Fruit fly (Drosophila melanogaster) whole organism, embryonic: ENCODE measurements around the gene Hacd1.
A peak's percentile ranks its signal among the peaks of the same experiment; 100 is the strongest.

Experiments used
- CG10209 ChIP-seq: fragments of 200-800 bp; sonication (Bioruptor generic); optimal IDR thresholded peaks from 3 replicates; lab custom pipeline; 2017; ENCODE audit warnings: missing biosample characterization, mild to moderate bottlenecking, missing genetic modification characterization, missing genetic modification reagents
- CG10321 ChIP-seq: fragments of 200-800 bp; sonication (Bioruptor generic); IDR thresholded peaks from 2 replicates; pipeline ENCODE4 v1.3.6; 2022; ENCODE audit warnings: missing biosample characterization, missing genetic modification characterization
- CG10654 ChIP-seq: fragments of 200-800 bp; sonication (Bioruptor generic); optimal IDR thresholded peaks from 2 replicates; lab custom pipeline; 2016; ENCODE audit warnings: missing biosample characterization, missing genetic modification characterization
- CG11093 ChIP-seq: fragments of 200-800 bp; sonication (Bioruptor generic); IDR thresholded peaks from 3 replicates; pipeline ENCODE4 v1.3.6; 2022; ENCODE audit warnings: missing biosample characterization, missing genetic modification characterization
- CG12299 ChIP-seq: fragments of 200-800 bp; sonication (Bioruptor generic); optimal IDR thresholded peaks from 2 replicates; lab custom pipeline; 2018; ENCODE audit warnings: missing biosample characterization, mild to moderate bottlenecking, missing genetic modification characterization
- CG12391 ChIP-seq: fragments of 200-800 bp; sonication (Bioruptor generic); optimal IDR thresholded peaks from 3 replicates; lab custom pipeline; 2018; ENCODE audit warnings: missing biosample characterization, mild to moderate bottlenecking, missing genetic modification characterization, moderate library complexity
- CG13894 ChIP-seq: fragments of 200-800 bp; sonication (Bioruptor generic); optimal IDR thresholded peaks from 3 replicates; lab custom pipeline; 2018; ENCODE audit warnings: missing biosample characterization, mild to moderate bottlenecking, missing genetic modification characterization, moderate library complexity
- CG15479 ChIP-seq: fragments of 200-800 bp; sonication (Bioruptor generic); optimal IDR thresholded peaks from 3 replicates; lab custom pipeline; 2019; ENCODE audit warnings: missing biosample characterization, mild to moderate bottlenecking, missing genetic modification characterization, moderate library complexity
- CG34376 ChIP-seq: fragments of 200-800 bp; sonication (Bioruptor generic); optimal IDR thresholded peaks from 2 replicates; lab custom pipeline; 2018; ENCODE audit warnings: missing biosample characterization, mild to moderate bottlenecking, missing genetic modification characterization
- CG4617 ChIP-seq: fragments of 200-800 bp; sonication (Bioruptor generic); optimal IDR thresholded peaks from 3 replicates; lab custom pipeline; 2016; ENCODE audit warnings: missing biosample characterization, missing genetic modification characterization, borderline replicate concordance
- CG6654 ChIP-seq: fragments of 200-800 bp; sonication (Bioruptor generic); optimal IDR thresholded peaks from 2 replicates; lab custom pipeline; 2017; ENCODE audit warnings: missing biosample characterization, mild to moderate bottlenecking, missing genetic modification characterization
- CG8290 ChIP-seq, 3 experiments: fragments of 200-800 bp; sonication (Bioruptor generic); optimal IDR thresholded peaks; 2 replicates each; lab custom pipeline; 2016 to 2019; ENCODE audit warnings: missing biosample characterization in 3 of 3, missing genetic modification characterization in 3 of 3, mild to moderate bottlenecking in 2 of 3, moderate library complexity in 1 of 3
- CG8388 ChIP-seq: fragments of 200-800 bp; sonication (Bioruptor generic); optimal IDR thresholded peaks from 2 replicates; lab custom pipeline; 2019; ENCODE audit warnings: missing biosample characterization, mild to moderate bottlenecking, missing genetic modification characterization, moderate library complexity
- HLH54F ChIP-seq: fragments of 200-800 bp; sonication (Bioruptor generic); optimal IDR thresholded peaks from 3 replicates; lab custom pipeline; 2016; ENCODE audit warnings: missing biosample characterization, missing genetic modification characterization
- HmgD ChIP-seq: fragments of 200-800 bp; sonication (Bioruptor generic); optimal IDR thresholded peaks from 3 replicates; lab custom pipeline; 2016; ENCODE audit warnings: missing biosample characterization, missing genetic modification characterization
- Hr3 ChIP-seq: fragments of 200-800 bp; sonication (Bioruptor generic); optimal IDR thresholded peaks from 3 replicates; lab custom pipeline; 2016; ENCODE audit warnings: missing biosample characterization, missing genetic modification characterization
- Hr39 ChIP-seq: fragments of >200 bp; optimal IDR thresholded peaks from 2 replicates; lab custom pipeline; 2017
- Hr78 ChIP-seq, 2 experiments: fragments of 200-800 bp in 1 of 2; fragments of >200 bp in 1 of 2; sonication (Bioruptor generic) in 1 of 2; optimal IDR thresholded peaks; 2 replicates each; lab custom pipeline; 2017 to 2019; ENCODE audit warnings: missing biosample characterization in 2 of 2, missing genetic modification characterization in 2 of 2, mild to moderate bottlenecking in 1 of 2, moderate library complexity in 1 of 2
- Med ChIP-seq: fragments of 200-800 bp; sonication (Bioruptor generic); peaks from one replicate; lab custom pipeline; 2016; ENCODE audit warnings: missing biosample characterization, missing genetic modification characterization, mild to moderate bottlenecking, inconsistent platforms, moderate library complexity
- Neu2 ChIP-seq: fragments of 200-800 bp; sonication (Bioruptor generic); optimal IDR thresholded peaks from 3 replicates; lab custom pipeline; 2016; ENCODE audit warnings: missing biosample characterization, missing genetic modification characterization, borderline replicate concordance
- Poxn ChIP-seq: fragments of 200-800 bp; sonication (Bioruptor generic); IDR thresholded peaks from 2 replicates; pipeline ENCODE4 v1.3.6; 2022; ENCODE audit warnings: missing biosample characterization, missing genetic modification characterization
- Rfx ChIP-seq: fragments of 200-800 bp; sonication (Bioruptor generic); IDR thresholded peaks from 2 replicates; pipeline ENCODE4 v1.3.6; 2022; ENCODE audit warnings: missing biosample characterization, missing genetic modification characterization
- Six4 ChIP-seq: fragments of 200-800 bp; sonication (Bioruptor generic); optimal IDR thresholded peaks from 2 replicates; lab custom pipeline; 2016; ENCODE audit warnings: missing biosample characterization, missing genetic modification characterization
- Sox102F ChIP-seq: fragments of 200-800 bp; sonication (Bioruptor generic); optimal IDR thresholded peaks from 2 replicates; lab custom pipeline; 2018; ENCODE audit warnings: missing biosample characterization, mild to moderate bottlenecking, missing genetic modification characterization, moderate library complexity
- Ssrp ChIP-seq: fragments of 200-800 bp; sonication (Bioruptor generic); optimal IDR thresholded peaks from 2 replicates; lab custom pipeline; 2018; ENCODE audit warnings: missing biosample characterization, mild to moderate bottlenecking, missing genetic modification characterization, moderate library complexity
- aop ChIP-seq: fragments of 200-800 bp; sonication (Bioruptor generic); IDR thresholded peaks from 2 replicates; pipeline ENCODE4 v1.3.6; 2022; ENCODE audit warnings: missing biosample characterization, missing genetic modification characterization
- br ChIP-seq: fragments of >200 bp; optimal IDR thresholded peaks from 2 replicates; lab custom pipeline; 2017
- bsh ChIP-seq, 2 experiments: fragments of 200-800 bp; sonication (Bioruptor generic); optimal IDR thresholded peaks; 2 replicates each; lab custom pipeline; 2017 to 2018; ENCODE audit warnings: mild to moderate bottlenecking in 2 of 2, missing biosample characterization in 2 of 2, missing genetic modification characterization in 2 of 2, moderate library complexity in 1 of 2
- chif ChIP-seq, 2 experiments: fragments of 200-800 bp; sonication (Bioruptor generic); optimal IDR thresholded peaks; 3 replicates each; lab custom pipeline; 2016; ENCODE audit warnings: missing biosample characterization in 2 of 2, missing genetic modification characterization in 2 of 2
- chinmo ChIP-seq: fragments of 200-800 bp; sonication (Bioruptor generic); IDR thresholded peaks from 4 replicates; pipeline ENCODE4 v1.3.6; 2022; ENCODE audit warnings: missing biosample characterization, missing genetic modification characterization; ENCODE audit not compliant: partially characterized antibody
- cwo ChIP-seq: fragments of 200-800 bp; sonication (Bioruptor generic); optimal IDR thresholded peaks from 3 replicates; lab custom pipeline; 2017; ENCODE audit warnings: missing biosample characterization, missing genetic modification characterization, mild to moderate bottlenecking, moderate library complexity, missing genetic modification reagents
- da ChIP-seq: fragments of 200-800 bp; sonication (Bioruptor generic); optimal IDR thresholded peaks from 2 replicates; lab custom pipeline; 2016; ENCODE audit warnings: missing biosample characterization, missing genetic modification characterization
- esg ChIP-seq: fragments of 200-800 bp; sonication (Bioruptor generic); conservative IDR thresholded peaks from 2 replicates; pipeline ENCODE4 v1.3.6; 2022; ENCODE audit warnings: missing biosample characterization, missing genetic modification characterization
- exex ChIP-seq: fragments of 200-800 bp; sonication (Bioruptor generic); optimal IDR thresholded peaks from 4 replicates; lab custom pipeline; 2018; ENCODE audit warnings: missing biosample characterization, mild to moderate bottlenecking, missing genetic modification characterization, moderate library complexity
- fd3F ChIP-seq: fragments of 200-800 bp; sonication (Bioruptor generic); optimal IDR thresholded peaks from 2 replicates; lab custom pipeline; 2018; ENCODE audit warnings: missing biosample characterization, mild to moderate bottlenecking, missing genetic modification characterization, moderate library complexity
- fd96Cb ChIP-seq: fragments of 200-800 bp; sonication (Bioruptor generic); optimal IDR thresholded peaks from 2 replicates; lab custom pipeline; 2018; ENCODE audit warnings: missing biosample characterization, mild to moderate bottlenecking, missing genetic modification characterization, moderate library complexity
- gsb-n ChIP-seq: fragments of 200-800 bp; sonication (Bioruptor generic); optimal IDR thresholded peaks from 3 replicates; lab custom pipeline; 2018; ENCODE audit warnings: missing biosample characterization, mild to moderate bottlenecking, missing genetic modification characterization
- ken ChIP-seq: fragments of 200-800 bp; sonication (Bioruptor generic); IDR thresholded peaks from 3 replicates; pipeline ENCODE4 v1.3.6; 2022; ENCODE audit warnings: missing biosample characterization, missing genetic modification characterization
- mirr ChIP-seq: fragments of 200-800 bp; sonication (Bioruptor generic); optimal IDR thresholded peaks from 3 replicates; lab custom pipeline; 2018; ENCODE audit warnings: missing biosample characterization, mild to moderate bottlenecking, missing genetic modification characterization
- pho ChIP-seq: fragments of 200-800 bp; sonication (Bioruptor generic); optimal IDR thresholded peaks from 2 replicates; lab custom pipeline; 2016; ENCODE audit warnings: missing biosample characterization, missing genetic modification characterization
- ro ChIP-seq: fragments of 200-800 bp; sonication (Bioruptor generic); IDR thresholded peaks from 2 replicates; pipeline ENCODE4 v1.3.6; 2022; ENCODE audit warnings: missing biosample characterization, missing genetic modification characterization
- sens ChIP-seq: fragments of 200-800 bp; sonication (Bioruptor generic); peaks from one replicate; lab custom pipeline; 2016; ENCODE audit warnings: missing biosample characterization, missing genetic modification characterization
- sqz ChIP-seq: fragments of 200-800 bp; sonication (Bioruptor generic); optimal IDR thresholded peaks from 3 replicates; lab custom pipeline; 2018; ENCODE audit warnings: missing biosample characterization, mild to moderate bottlenecking, missing genetic modification characterization
- stc ChIP-seq: fragments of 200-800 bp; sonication (Bioruptor generic); IDR thresholded peaks from 2 replicates; pipeline ENCODE4 v1.3.6; 2022; ENCODE audit warnings: missing biosample characterization, missing genetic modification characterization
- sug ChIP-seq: fragments of 200-800 bp; optimal IDR thresholded peaks from 2 replicates; lab custom pipeline; 2019; ENCODE audit warnings: missing biosample characterization, mild to moderate bottlenecking, missing genetic modification characterization, moderate library complexity
- tap ChIP-seq: fragments of 200-800 bp; optimal IDR thresholded peaks from 3 replicates; lab custom pipeline; 2019; ENCODE audit warnings: missing biosample characterization, mild to moderate bottlenecking, missing genetic modification characterization, moderate library complexity
- tll ChIP-seq, 2 experiments: fragments of 200-800 bp in 1 of 2; fragments of >200 bp in 1 of 2; sonication (Bioruptor generic) in 1 of 2; optimal IDR thresholded peaks; 2 replicates each; lab custom pipeline; 2017 to 2019; ENCODE audit warnings: missing biosample characterization in 2 of 2, missing genetic modification characterization in 2 of 2, mild to moderate bottlenecking in 1 of 2, moderate library complexity in 1 of 2
- zen ChIP-seq: fragments of 200-800 bp; sonication (Bioruptor generic); optimal IDR thresholded peaks from 3 replicates; lab custom pipeline; 2018; ENCODE audit warnings: missing biosample characterization, mild to moderate bottlenecking, missing genetic modification characterization, moderate library complexity

Gene Hacd1

dm6 chr2L:12002922-12003791 is 1.1 kb upstream of the Hacd1 start (continued):
- peak; percentile 30 for TF ChIP-seq fd3F (GFP tag; lab: Kevin White, UChicago)
- peak; percentile 18 for TF ChIP-seq fd96Cb (tag; lab: Kevin White, UChicago)
- no peak for TF ChIP-seq Hr39 (lab: Kevin White, UChicago)
- peak; percentile 31 for TF ChIP-seq CG10654
- no peak for TF ChIP-seq aop (GFP tag; lab: Robert Waterston, UW)
- peak; percentile 39 for TF ChIP-seq CG10209 (GFP tag; lab: Kevin White, UChicago)
- no peak for TF ChIP-seq CG4617 (GFP tag; lab: Kevin White, UChicago)
- TF ChIP-seq CG10321 (GFP tag; lab: Robert Waterston, UW), result no peak
- TF ChIP-seq CG11093 (GFP tag; lab: Robert Waterston, UW), result no peak
- TF ChIP-seq chinmo (GFP tag; lab: Robert Waterston, UW), result no peak
- TF ChIP-seq Six4, result peak; percentile 24
- TF ChIP-seq stc (GFP tag; lab: Robert Waterston, UW), result no peak
- peak; percentile 41 for TF ChIP-seq pho (GFP tag; lab: Kevin White, UChicago)
- no peak for TF ChIP-seq esg (GFP tag; lab: Robert Waterston, UW)
- peak; percentile 64 for TF ChIP-seq da
- peak in 1 of 2 experiments; percentile 44 for TF ChIP-seq bsh (GFP tag; optimal IDR thresholded peaks at IDR 0.05; lab: Kevin White, UChicago)
- no peak for TF ChIP-seq Rfx (GFP tag; lab: Robert Waterston, UW)
- peak; percentile 100 for TF ChIP-seq cwo (GFP tag; lab: Kevin White, UChicago)
- peak; percentile 23 for TF ChIP-seq Hr3
- TF ChIP-seq Neu2 (GFP tag; lab: Kevin White, UChicago), result no peak
- peak; percentile 89 for TF ChIP-seq gsb-n (tag; lab: Kevin White, UChicago)
- peak; percentile 90 for TF ChIP-seq Med (GFP tag; lab: Kevin White, UChicago)
- peak; percentile 82 for TF ChIP-seq mirr
- peak; percentile 93 for TF ChIP-seq exex (tag; lab: Kevin White, UChicago)
- no peak for TF ChIP-seq ro
- peak; percentile 11 for TF ChIP-seq HmgD (GFP tag; lab: Kevin White, UChicago)
- TF ChIP-seq CG12391 (tag; lab: Kevin White, UChicago), result peak; percentile 63
- peak; percentile 45 for TF ChIP-seq sens (GFP tag; lab: Kevin White, UChicago)
- TF ChIP-seq br, result no peak
- peak; percentile 60 for TF ChIP-seq CG13894 (tag; lab: Kevin White, UChicago)
- TF ChIP-seq tll (GFP tag; optimal IDR thresholded peaks at IDR 0.05; lab: Kevin White, UChicago), result peak in 1 of 2 experiments; percentile 54
- TF ChIP-seq ken (GFP tag; lab: Robert Waterston, UW), result no peak
- peak; percentile 14 for TF ChIP-seq Sox102F (GFP tag; lab: Kevin White, UChicago)
- TF ChIP-seq chif (GFP tag; optimal IDR thresholded peaks at IDR 0.05; lab: Kevin White, UChicago), result peak in 1 of 2 experiments; percentile 23
- TF ChIP-seq Ssrp (tag; lab: Kevin White, UChicago), result peak; percentile 14
- peak; percentile 25 for TF ChIP-seq CG8388
- peak; percentile 93 for TF ChIP-seq CG15479 (GFP tag; lab: Kevin White, UChicago)
- TF ChIP-seq tap (tag; lab: Kevin White, UChicago), result peak; percentile 48
- peak; percentile 30 for TF ChIP-seq sqz (GFP tag; lab: Kevin White, UChicago)
- TF ChIP-seq Hr78 (GFP tag; optimal IDR thresholded peaks at IDR 0.05; lab: Kevin White, UChicago), result peak in 1 of 2 experiments; percentile 91
- peak; percentile 29 for TF ChIP-seq HLH54F (GFP tag; lab: Kevin White, UChicago)
- TF ChIP-seq CG34376, result peak; percentile 97
- TF ChIP-seq CG8290 (GFP tag; optimal IDR thresholded peaks at IDR 0.05; lab: Kevin White, UChicago), result no peak
- peak in 1 of 2 experiments; percentile 81 for TF ChIP-seq CG8290 (tag; optimal IDR thresholded peaks at IDR 0.05; lab: Kevin White, UChicago)
- peak; percentile 27 for TF ChIP-seq CG12299 (tag; lab: Kevin White, UChicago)
- no peak for TF ChIP-seq zen (tag; lab: Kevin White, UChicago)
- peak; percentile 98 for TF ChIP-seq sug (tag; lab: Kevin White, UChicago)
- no peak for TF ChIP-seq CG6654 (GFP tag; lab: Kevin White, UChicago)
- no peak for TF ChIP-seq Poxn
